Worm (Caenorhabditis elegans) whole organism, midembryonic: ENCODE results near the gene fbxc-19.

Experiments
- cog-1 ChIP-seq: sonication (generic microtip); optimal IDR thresholded peaks from 2 replicates; lab custom pipeline; 2016; ENCODE audit warnings: missing genetic modification characterization, missing compliant biosample characterization
- flt-1 ChIP-seq: fragments of 200-800 bp; sonication (Bioruptor generic); IDR thresholded peaks from 2 replicates; pipeline ENCODE4 v1.3.6; 2022; ENCODE audit warnings: missing genetic modification characterization, missing compliant biosample characterization

ce11 chrII:1870875-1871592 is 50.8 kb downstream of the fbxc-19 start, which contains the start of gene math-10:
- TF ChIP-seq flt-1 (GFP tag; lab: Robert Waterston, UW) (no peak), cog-1 (tag; lab: Kevin White, UChicago) (no peak)
